Fruit fly (Drosophila melanogaster): ENCODE measurements around the gene CG5281.

The CG5281 gene

DNA sequence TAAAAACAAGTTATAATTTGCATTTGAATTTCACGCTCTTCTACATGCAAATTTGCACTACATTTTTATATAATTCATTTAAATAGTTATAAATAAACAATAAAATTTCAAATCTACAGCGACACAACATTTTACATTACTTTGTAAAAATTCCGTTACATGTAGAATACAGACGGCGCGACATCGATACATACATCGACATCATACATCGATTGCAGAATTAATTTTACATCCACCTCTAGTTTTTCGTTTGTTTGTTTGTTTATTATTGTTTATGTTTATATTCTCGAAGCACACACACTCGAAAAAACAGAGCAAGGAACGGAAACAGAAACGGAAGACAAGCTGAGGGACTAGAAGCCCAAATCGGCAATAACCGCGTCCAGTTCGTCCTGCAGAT, 1.9 kb downstream of the CG5281 start, which contains the start of gene CG17230 (continued):
- peak; percentile 80 for TF ChIP-seq knrl (GFP tag; IDR thresholded peaks at IDR 0.05; ENCODE audit: partially characterized antibody)
- TF ChIP-seq NC2β (GFP tag; optimal IDR thresholded peaks at IDR 0.05): no peak
- TF ChIP-seq Hr78 (GFP tag; optimal IDR thresholded peaks at IDR 0.05): no peak
- TF ChIP-seq crol (GFP tag; IDR thresholded peaks at IDR 0.05): no peak
- TF ChIP-seq BtbVII (GFP tag; optimal IDR thresholded peaks at IDR 0.05): no peak
- no peak for TF ChIP-seq CrebB (tag; optimal IDR thresholded peaks at IDR 0.05)
- TF ChIP-seq CG14860 (GFP tag; IDR thresholded peaks at IDR 0.05; ENCODE audit: partially characterized antibody): peak; percentile 72; the same call in 2 of the 3 replicates
- no peak for TF ChIP-seq CG15269 (tag; optimal IDR thresholded peaks at IDR 0.05)
- TF ChIP-seq Hr3 (GFP tag; optimal IDR thresholded peaks at IDR 0.05): no peak
- no peak for TF ChIP-seq CG32532 (GFP tag; IDR thresholded peaks at IDR 0.05)
- TF ChIP-seq CG10979 (tag; optimal IDR thresholded peaks at IDR 0.05): no peak
- TF ChIP-seq kay (GFP tag; optimal IDR thresholded peaks at IDR 0.05): no peak
- no peak for TF ChIP-seq CG17186 (GFP tag; optimal IDR thresholded peaks at IDR 0.05)
- TF ChIP-seq oc (tag; optimal IDR thresholded peaks at IDR 0.05): no peak
- no peak for TF ChIP-seq CG3407 (GFP tag; optimal IDR thresholded peaks at IDR 0.05)
- TF ChIP-seq Sry-β (GFP tag; optimal IDR thresholded peaks at IDR 0.05): no peak
- peak; percentile 68 for TF ChIP-seq Doc3 (GFP tag; IDR thresholded peaks at IDR 0.05; ENCODE audit: partially characterized antibody)
- TF ChIP-seq Hsf (GFP tag; optimal IDR thresholded peaks at IDR 0.05): no peak
- TF ChIP-seq Bteb2 (GFP tag; optimal IDR thresholded peaks at IDR 0.05): no peak
- TF ChIP-seq bbx (GFP tag; IDR thresholded peaks at IDR 0.05; ENCODE audit: partially characterized antibody): peak; percentile 84
- TF ChIP-seq Dip2 (GFP tag; IDR thresholded peaks at IDR 0.05): no peak
- TF ChIP-seq CG5180 (GFP tag; optimal IDR thresholded peaks at IDR 0.05): no peak
- no peak for TF ChIP-seq CG32767 (GFP tag; IDR thresholded peaks at IDR 0.05)
- no peak for TF ChIP-seq cwo (GFP tag; optimal IDR thresholded peaks at IDR 0.05)
- no peak for TF ChIP-seq CG1792 (GFP tag; optimal IDR thresholded peaks at IDR 0.05)
- peak; percentile 81 for TF ChIP-seq BEAF-32 (GFP tag; optimal IDR thresholded peaks at IDR 0.05)
- TF ChIP-seq Opbp (GFP tag; IDR thresholded peaks at IDR 0.05; ENCODE audit: partially characterized antibody): peak; percentile 75
- no peak for TF ChIP-seq CG7556 (GFP tag; optimal IDR thresholded peaks at IDR 0.05)
- TF ChIP-seq pho (GFP tag; optimal IDR thresholded peaks at IDR 0.05): no peak
- no peak for TF ChIP-seq Dip3 (GFP tag; optimal IDR thresholded peaks at IDR 0.05)
- TF ChIP-seq lmd (GFP tag; IDR thresholded peaks at IDR 0.05): no peak
- no peak for TF ChIP-seq CG15696 (tag; optimal IDR thresholded peaks at IDR 0.05)
- peak; percentile 18 for TF ChIP-seq dmrt11E (tag; optimal IDR thresholded peaks at IDR 0.05)
- TF ChIP-seq unpg (GFP tag; optimal IDR thresholded peaks at IDR 0.05): no peak
- TF ChIP-seq CG9797 (GFP tag; optimal IDR thresholded peaks at IDR 0.05): no peak
- no peak for TF ChIP-seq ERR (GFP tag; optimal IDR thresholded peaks at IDR 0.05)
- TF ChIP-seq CG5953 (GFP tag; IDR thresholded peaks at IDR 0.05): no peak
- TF ChIP-seq chm (GFP tag; IDR thresholded peaks at IDR 0.05): no peak
- TF ChIP-seq ewg (GFP tag; optimal IDR thresholded peaks at IDR 0.05): no peak
- no peak for TF ChIP-seq fd3F (GFP tag; optimal IDR thresholded peaks at IDR 0.05)
- no peak for TF ChIP-seq CG11723 (GFP tag; optimal IDR thresholded peaks at IDR 0.05)
- no peak for TF ChIP-seq cato (GFP tag; optimal IDR thresholded peaks at IDR 0.05; ENCODE audit: borderline replicate concordance)
- TF ChIP-seq Asciz (GFP tag; optimal IDR thresholded peaks at IDR 0.05): no peak
- TF ChIP-seq CG8281 (tag; optimal IDR thresholded peaks at IDR 0.05): no peak
- peak; percentile 76 for TF ChIP-seq sna (GFP tag; IDR thresholded peaks at IDR 0.05; ENCODE audit: partially characterized antibody)
- no peak for TF ChIP-seq CG7928 (GFP tag; optimal IDR thresholded peaks at IDR 0.05)
- TF ChIP-seq Sry-δ (GFP tag; optimal IDR thresholded peaks at IDR 0.05): peak; percentile 82
- no peak for TF ChIP-seq CG6272 (GFP tag; IDR thresholded peaks at IDR 0.05)
- no peak for TF ChIP-seq CG4282 (GFP tag; optimal IDR thresholded peaks at IDR 0.05)
- peak; percentile 68 for TF ChIP-seq unc-4 (GFP tag; IDR thresholded peaks at IDR 0.05; ENCODE audit: partially characterized antibody)

Measured in whole organism, embryonic.